Fruit fly (Drosophila melanogaster) whole organism, larva: ENCODE measurements around the gene CG10694.

Source experiments
- noc ChIP-seq: fragments of 200-800 bp; sonication (Bioruptor generic); optimal IDR thresholded peaks from 3 replicates; lab custom pipeline; 2019; ENCODE audit warnings: missing biosample characterization, mild to moderate bottlenecking, missing genetic modification characterization, moderate library complexity

CG10694 gene

DNA sequence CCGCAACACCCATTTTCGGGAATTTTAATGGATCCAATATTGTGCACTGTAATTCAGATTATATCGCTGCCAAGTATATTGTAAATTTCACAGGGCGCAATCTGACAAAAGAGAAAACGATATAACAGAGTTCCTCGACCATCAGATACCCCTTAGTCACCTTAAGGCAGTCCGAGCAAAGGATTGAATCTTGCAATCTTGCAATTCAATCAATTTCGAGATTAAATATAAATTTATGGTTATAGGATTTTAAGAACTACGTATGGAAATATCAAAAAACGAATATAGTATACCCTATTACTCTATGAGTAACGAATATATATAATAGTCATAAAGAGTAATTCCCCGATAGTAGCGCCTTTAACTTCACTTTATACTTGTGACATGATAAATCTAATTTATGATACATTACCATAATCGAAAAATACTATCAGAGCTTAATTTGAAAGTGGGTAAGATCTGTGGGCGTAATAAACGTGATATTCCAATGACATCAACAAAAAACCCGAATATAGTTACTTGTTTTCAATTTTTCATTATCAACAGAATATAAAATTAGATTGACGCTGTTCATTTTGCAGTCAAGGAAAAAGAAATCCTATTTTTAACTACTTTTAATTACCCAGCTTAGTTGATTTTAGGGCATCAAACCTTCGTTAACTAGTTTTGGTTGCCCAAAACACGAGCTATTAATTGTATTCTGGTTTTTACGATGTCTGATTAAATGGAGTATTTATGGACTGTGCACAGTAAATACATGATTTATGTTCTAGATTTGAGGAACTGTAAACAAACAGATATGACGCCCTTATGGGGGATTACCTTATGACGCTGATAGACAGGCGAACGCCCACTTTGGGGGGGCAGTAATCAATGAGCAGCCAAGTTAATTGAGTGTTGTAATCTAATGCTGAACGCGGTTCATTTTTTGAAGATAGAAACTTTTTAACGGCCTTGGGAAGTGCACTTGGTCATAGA is 31.6 kb downstream of the CG10694 start:
- peak; percentile 85 for TF ChIP-seq noc (tag; lab: Kevin White, UChicago)

DNA sequence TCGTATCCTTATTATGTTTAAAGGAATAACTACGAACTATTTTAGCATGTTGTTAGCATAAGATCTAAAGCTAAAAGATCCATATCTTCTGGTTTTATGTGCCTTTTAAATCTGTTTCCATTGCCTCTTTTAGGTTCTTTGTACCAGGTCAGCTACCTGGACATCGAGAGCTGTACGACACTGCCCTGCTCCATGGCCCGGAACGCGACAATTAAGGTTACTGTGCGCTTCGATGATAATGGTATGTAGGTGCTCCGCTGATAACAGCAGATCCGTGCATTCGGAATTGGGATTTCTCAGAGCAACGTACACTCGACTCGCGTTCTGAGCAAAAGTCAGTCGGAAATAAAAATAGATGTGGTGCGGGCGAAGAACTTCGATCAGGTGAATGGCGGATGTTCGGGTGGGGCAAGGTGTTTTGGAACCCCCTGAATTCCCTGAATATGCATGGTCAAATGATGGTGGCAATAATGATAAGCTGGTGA is 32.5 kb downstream of the CG10694 start:
- no peak for TF ChIP-seq noc (tag; lab: Kevin White, UChicago)

DNA sequence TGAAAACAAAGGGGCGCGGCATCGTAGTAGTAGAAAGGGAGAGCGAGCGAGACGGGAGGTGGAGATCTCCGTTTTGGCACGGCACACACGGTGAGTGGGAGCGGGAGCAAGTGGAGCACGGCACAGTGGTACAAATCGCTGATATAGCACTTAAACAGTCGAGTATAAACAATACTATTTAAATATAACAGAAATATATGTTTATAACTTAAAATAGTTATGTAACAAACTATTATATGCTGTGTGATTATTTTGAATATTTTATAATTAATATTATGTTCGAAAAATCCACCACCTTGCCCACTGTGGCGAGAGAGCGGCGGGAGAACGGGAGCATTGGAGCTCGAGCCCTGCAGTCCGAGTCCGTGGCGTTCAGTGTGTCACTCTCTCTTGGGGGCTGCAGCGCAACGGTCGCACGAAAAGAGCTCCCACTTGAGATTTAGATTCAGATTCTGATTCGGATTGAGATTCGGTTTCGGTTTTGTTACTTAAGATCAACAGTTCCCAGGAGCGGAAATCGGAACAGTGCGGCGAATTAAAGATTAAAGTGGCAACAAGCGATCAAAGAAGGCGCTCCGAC is 33.9 kb downstream of the CG10694 start, which contains the start of gene Kal1:
TSS of gene Kal1 (plus strand) at position 383 of the 580 bp plus-strand sequence.
- peak; percentile 81 for TF ChIP-seq noc (tag; lab: Kevin White, UChicago)

DNA sequence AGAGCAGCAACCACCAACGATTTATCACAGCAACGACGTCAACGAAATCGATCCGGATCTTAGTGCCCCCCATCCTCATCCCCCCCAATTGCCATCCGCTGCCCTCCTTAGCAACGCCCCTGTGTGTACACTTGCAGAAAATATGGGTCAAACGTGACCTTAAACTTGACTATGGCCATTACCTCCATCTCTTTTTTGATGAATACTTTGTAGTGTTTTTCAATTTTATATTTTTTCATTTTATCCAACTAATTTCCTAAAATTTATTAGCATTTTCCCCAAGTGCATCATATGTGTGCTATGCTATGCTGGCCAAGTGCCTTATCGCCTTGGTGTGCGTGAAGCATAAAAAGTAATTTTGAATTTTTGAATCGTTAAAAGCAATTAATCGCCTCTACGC is 35.8 kb downstream of the CG10694 start:
- TF ChIP-seq noc (tag; lab: Kevin White, UChicago), result no peak

DNA sequence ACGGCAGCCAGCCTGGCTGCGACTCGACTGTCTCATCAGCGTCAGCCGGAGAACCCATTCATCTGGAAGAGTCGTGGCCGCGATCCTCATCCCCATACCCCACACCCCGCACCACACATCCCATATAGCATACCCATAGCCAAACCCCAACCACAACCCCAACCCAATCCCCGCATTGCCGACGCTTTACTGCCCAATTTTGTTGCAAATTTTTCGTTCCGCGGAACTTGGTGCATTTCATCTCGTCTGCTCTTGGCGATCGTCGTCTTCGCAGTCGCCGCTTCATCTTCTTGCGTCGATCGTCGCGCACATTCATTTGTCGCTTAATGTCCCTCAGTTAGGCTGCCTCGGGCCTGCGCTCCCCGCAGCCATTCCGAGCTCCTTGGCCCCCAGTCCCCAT is 36.2 kb downstream of the CG10694 start:
- TF ChIP-seq noc (tag; lab: Kevin White, UChicago), result no peak

DNA sequence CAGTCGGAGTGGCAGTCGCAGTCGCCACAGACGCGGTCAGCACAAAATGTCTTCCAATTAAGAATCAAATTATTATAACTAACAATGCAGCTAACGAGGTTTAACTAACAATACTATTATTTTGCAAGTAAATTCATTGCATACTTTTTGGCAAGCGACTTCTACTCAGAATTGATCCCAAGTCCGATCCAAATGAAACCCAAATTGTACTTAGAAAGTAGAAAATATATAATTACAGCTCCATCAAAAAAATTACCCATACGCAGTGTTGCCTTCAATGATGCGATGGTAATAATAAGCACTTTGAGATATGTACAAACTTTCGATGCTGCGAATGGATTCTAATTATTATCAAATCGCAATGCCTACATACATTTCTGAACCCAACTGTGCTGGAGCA is 36.6 kb downstream of the CG10694 start:
- no peak for TF ChIP-seq noc (tag; lab: Kevin White, UChicago)

DNA sequence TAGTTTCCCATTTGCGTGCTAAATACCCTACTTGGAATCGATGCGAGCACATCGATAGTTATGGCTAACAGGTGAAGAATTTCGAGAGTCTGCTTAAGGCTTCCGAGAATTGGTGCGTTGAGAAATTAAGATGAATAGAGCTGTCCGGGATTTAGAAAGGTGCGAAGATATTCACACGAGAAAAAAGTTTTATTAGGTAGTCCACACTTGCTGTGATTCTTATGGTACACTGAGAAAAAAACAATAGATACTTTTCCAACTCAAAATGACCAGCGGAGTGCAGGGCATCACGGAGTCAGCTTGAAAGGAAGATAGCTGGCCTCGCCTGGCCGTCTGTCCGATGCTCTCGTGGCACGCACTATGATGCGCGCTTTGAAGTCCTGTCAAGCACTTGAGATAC is 37.4 kb downstream of the CG10694 start:
- no peak for TF ChIP-seq noc (tag; lab: Kevin White, UChicago)

DNA sequence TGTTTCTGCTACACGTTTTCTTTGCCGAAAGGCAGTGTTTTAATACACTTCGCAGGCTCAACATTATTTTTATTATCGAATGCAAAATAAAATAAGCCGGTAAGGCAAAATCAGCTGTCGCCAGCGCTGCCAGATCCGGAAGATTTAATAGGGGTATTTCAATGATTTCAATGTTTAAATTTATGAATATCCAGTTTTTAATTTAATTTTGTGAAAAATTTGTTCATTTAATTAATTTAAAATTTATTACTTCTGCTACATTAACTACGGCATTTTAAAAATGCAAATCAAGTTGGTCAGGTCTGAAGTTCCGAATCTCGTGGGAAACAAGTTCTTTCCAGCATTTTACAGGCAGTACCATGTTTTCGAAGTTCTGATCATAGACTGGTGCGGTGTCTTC is 41.6 kb downstream of the CG10694 start, which contains the start of gene Slimp:
TSS of gene Slimp (minus strand) at position 130 of the 400 bp plus-strand sequence.
- TF ChIP-seq noc (tag; lab: Kevin White, UChicago), result peak; percentile 21

DNA sequence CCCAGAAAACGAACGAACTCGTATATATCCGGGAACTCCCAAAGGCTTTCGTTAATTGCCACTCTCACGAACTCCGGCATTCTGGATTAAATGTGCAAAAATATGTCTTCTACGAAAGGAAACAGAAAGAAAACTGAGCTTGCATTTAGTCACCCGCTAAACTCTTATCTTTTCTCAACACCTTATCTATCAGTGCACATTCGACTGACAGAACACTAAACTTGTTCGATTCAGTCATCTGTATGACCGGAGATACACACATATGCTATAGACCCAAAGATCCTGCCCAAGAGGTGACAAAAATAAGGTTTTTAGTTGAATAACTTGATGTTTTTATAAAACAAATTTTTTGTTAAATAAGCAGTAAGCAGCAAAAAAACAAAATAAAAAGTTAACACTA is 42.9 kb downstream of the CG10694 start, which contains the start of gene p38c:
TSS of gene p38c (minus strand) at position 101 of the 400 bp plus-strand sequence.
- no peak for TF ChIP-seq noc (tag; lab: Kevin White, UChicago)

DNA sequence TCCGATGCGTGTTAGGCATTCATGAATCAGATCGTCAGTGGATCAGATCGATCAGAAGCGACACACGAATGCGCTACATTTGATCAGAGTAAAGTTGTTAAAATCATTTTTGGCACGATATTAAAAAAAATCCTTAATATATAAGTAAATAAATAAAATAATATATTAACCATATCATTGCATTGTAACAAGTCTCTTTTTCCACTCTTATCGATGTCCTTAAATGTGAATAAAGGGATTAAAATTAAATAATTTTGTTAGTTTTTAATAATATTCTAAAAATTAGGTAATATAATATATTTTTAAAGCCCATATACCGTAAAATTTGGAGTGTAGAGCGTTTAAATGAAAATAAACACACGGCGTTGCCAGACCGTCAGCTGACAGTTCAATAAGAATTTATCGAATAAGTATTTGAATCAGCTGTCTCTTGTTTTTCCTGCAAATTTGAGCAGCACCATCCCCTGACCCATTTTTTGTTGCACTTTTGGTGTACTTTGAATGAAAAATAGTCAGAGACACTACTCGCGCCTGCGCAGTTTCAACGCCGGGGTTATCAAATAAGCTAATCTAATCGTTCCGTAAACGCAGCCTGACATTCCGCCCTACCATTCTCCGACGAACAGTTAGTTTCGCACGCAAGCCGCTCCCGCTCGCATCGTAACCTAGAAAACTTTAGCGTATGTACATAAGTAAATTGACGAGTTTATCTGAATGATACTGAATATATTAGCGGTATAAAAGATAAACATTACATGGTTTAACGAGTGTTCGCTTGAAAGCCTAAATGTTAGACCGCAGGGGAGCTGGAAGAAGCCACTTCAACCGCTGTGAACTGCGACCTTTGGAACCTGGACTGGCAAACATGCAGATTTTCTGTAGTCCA is 45.0 kb downstream of the CG10694 start, which contains the start of the genes p38a and CG6178:
TSS of gene p38a (minus strand) at position 398 of the 886 bp plus-strand sequence.
TSS of gene CG6178 (plus strand) at position 424 of the 886 bp plus-strand sequence.
- TF ChIP-seq noc (tag; lab: Kevin White, UChicago), result peak; percentile 99
